Worm (Caenorhabditis elegans): ENCODE measurements around the gene F33A8.7.

F33A8.7 gene

ce11 chrII:11057256-11057655, 31.8 kb upstream of the F33A8.7 start (continued):
- TF ChIP-seq elt-3 (tag; optimal IDR thresholded peaks at IDR 0.05), result peak in 2 of 6 experiments; percentile 6 to 55
- TF ChIP-seq nhr-84 (tag; optimal IDR thresholded peaks at IDR 0.05), result no peak
- no peak for TF ChIP-seq aha-1 (tag; optimal IDR thresholded peaks at IDR 0.05)
- no peak for TF ChIP-seq pax-3 (tag; optimal IDR thresholded peaks at IDR 0.05)

- TF ChIP-seq fkh-10 (GFP tag; optimal IDR thresholded peaks at IDR 0.05) (no peak), lin-39 (tag; optimal IDR thresholded peaks at IDR 0.05) (no peak), alr-1 (tag; optimal IDR thresholded peaks at IDR 0.05; ENCODE audit: borderline replicate concordance) (no peak), nhr-84 (tag; optimal IDR thresholded peaks at IDR 0.05) (no peak), ceh-88 (GFP tag; IDR thresholded peaks at IDR 0.05) (no peak), ztf-4 (tag; optimal IDR thresholded peaks at IDR 0.05) (no peak), sptf-1 (tag; optimal IDR thresholded peaks at IDR 0.05) (no peak), sox-4 (tag; optimal IDR thresholded peaks at IDR 0.05) (no peak), egl-27 (tag; optimal IDR thresholded peaks at IDR 0.05) (no peak), grh-1 (GFP tag; IDR thresholded peaks at IDR 0.05) (no peak), elt-3 (tag; optimal IDR thresholded peaks at IDR 0.05) (no peak), jun-1 (tag; optimal IDR thresholded peaks at IDR 0.05) (no peak), irx-1 (tag; optimal IDR thresholded peaks at IDR 0.05) (no peak), nhr-85 (tag) (no peak), efl-3 (GFP tag; optimal IDR thresholded peaks at IDR 0.05) (no peak), C04F5.9 (tag; optimal IDR thresholded peaks at IDR 0.05) (no peak), hlh-4 (tag; optimal IDR thresholded peaks at IDR 0.05) (no peak)
Observed at ce11 chrII:11055223-11055622, 29.8 kb upstream of the F33A8.7 start, which contains the start of gene F45E10.2. TSS of gene F45E10.2 (minus strand) at chrII:11055323.

- TF ChIP-seq ceh-82 (tag; optimal IDR thresholded peaks at IDR 0.05), result no peak
Observed at ce11 chrII:11052526-11052925, 27.1 kb upstream of the F33A8.7 start.

- no peak for TF ChIP-seq unc-30 (tag; optimal IDR thresholded peaks at IDR 0.05)
- TF ChIP-seq nhr-76 (tag; optimal IDR thresholded peaks at IDR 0.05), result no peak
- no peak for TF ChIP-seq sup-37 (GFP tag; optimal IDR thresholded peaks at IDR 0.05)
- no peak for TF ChIP-seq alr-1 (tag; optimal IDR thresholded peaks at IDR 0.05; ENCODE audit: borderline replicate concordance)
- no peak for TF ChIP-seq mep-1 (tag; optimal IDR thresholded peaks at IDR 0.05)
- TF ChIP-seq ceh-90 (tag; optimal IDR thresholded peaks at IDR 0.05), result no peak
- no peak for TF ChIP-seq unc-98 (GFP tag; IDR thresholded peaks at IDR 0.05)
- TF ChIP-seq nhr-12 (tag; optimal IDR thresholded peaks at IDR 0.05), result no peak
- TF ChIP-seq efl-3 (GFP tag; optimal IDR thresholded peaks at IDR 0.05), result no peak
- no peak for TF ChIP-seq hlh-17 (GFP tag; optimal IDR thresholded peaks at IDR 0.05; ENCODE audit: borderline replicate concordance)
- TF ChIP-seq sox-4 (tag; optimal IDR thresholded peaks at IDR 0.05), result no peak
- TF ChIP-seq vab-15 (tag; optimal IDR thresholded peaks at IDR 0.05), result no peak
- TF ChIP-seq fkh-10 (GFP tag; optimal IDR thresholded peaks at IDR 0.05), result no peak
- no peak for TF ChIP-seq ceh-8 (GFP tag; optimal IDR thresholded peaks at IDR 0.05)
- no peak for TF ChIP-seq unc-130 (tag; optimal IDR thresholded peaks at IDR 0.05)
- TF ChIP-seq lin-39 (tag; optimal IDR thresholded peaks at IDR 0.05), result no peak
- no peak for TF ChIP-seq jun-1 (tag; optimal IDR thresholded peaks at IDR 0.05)
- TF ChIP-seq elt-3 (tag; optimal IDR thresholded peaks at IDR 0.05), result no peak
- no peak for TF ChIP-seq aha-1 (tag; optimal IDR thresholded peaks at IDR 0.05)
Observed at ce11 chrII:11050678-11051077, 25.2 kb upstream of the F33A8.7 start.

ce11 chrII:11049876-11050275, 24.4 kb upstream of the F33A8.7 start, which contains the start of the genes sdhd-1 and ilkp-1:
TSS of gene sdhd-1 (minus strand) at chrII:11049913.
TSS of gene ilkp-1 (plus strand) at chrII:11050255.
- TF ChIP-seq lin-39 (tag; optimal IDR thresholded peaks at IDR 0.05) (peak; percentile 2), dpl-1 (GFP tag; optimal IDR thresholded peaks at IDR 0.05) (peak; percentile 74 to 86 (median 77)), mep-1 (tag; optimal IDR thresholded peaks at IDR 0.05) (peak; percentile 69), mef-2 (tag; optimal IDR thresholded peaks at IDR 0.05) (no peak), mdl-1 (tag; optimal IDR thresholded peaks at IDR 0.05) (peak in 1 of 2 experiments; percentile 31), skn-1 (tag; optimal IDR thresholded peaks at IDR 0.05) (peak; percentile 32), tlp-1 (tag; optimal IDR thresholded peaks at IDR 0.05) (no peak), ceh-88 (GFP tag; IDR thresholded peaks at IDR 0.05) (no peak), lir-3 (tag; optimal IDR thresholded peaks at IDR 0.05; ENCODE audit: poor library complexity) (peak; percentile 31), lin-14 (GFP tag; optimal IDR thresholded peaks at IDR 0.05) (peak; percentile 68), elt-3 (tag; optimal IDR thresholded peaks at IDR 0.05) (peak in 1 of 6 experiments; percentile 54), efl-1 (optimal IDR thresholded peaks at IDR 0.05) (peak; percentile 43 to 84), efl-1 (GFP tag; optimal IDR thresholded peaks at IDR 0.05 in 1 of 2) (peak; percentile 85 to 97), ceh-82 (tag; optimal IDR thresholded peaks at IDR 0.05) (peak in 1 of 3 experiments; percentile 31), lin-13 (GFP tag; optimal IDR thresholded peaks at IDR 0.05) (no peak), nhr-20 (tag; optimal IDR thresholded peaks at IDR 0.05) (peak; percentile 34), C34B4.2 (tag; optimal IDR thresholded peaks at IDR 0.05) (no peak), pqm-1 (tag; optimal IDR thresholded peaks at IDR 0.05) (no peak), blmp-1 (tag; optimal IDR thresholded peaks at IDR 0.05) (peak; percentile 74), sup-37 (GFP tag; optimal IDR thresholded peaks at IDR 0.05) (no peak)
